Fruit fly (Drosophila melanogaster) whole organism, wandering third instar larva: ENCODE measurements around the gene CG44085.
A peak's percentile ranks its signal among the peaks of the same experiment; 100 is the strongest.

Source experiments
- Abd-B ChIP-seq: fragments of >200 bp; optimal IDR thresholded peaks from 2 replicates; lab custom pipeline; 2017; ENCODE audit warnings: missing biosample characterization, missing genetic modification characterization
- CG9705 ChIP-seq: fragments of 200-800 bp; sonication (Bioruptor generic); optimal IDR thresholded peaks from 2 replicates; lab custom pipeline; 2018; ENCODE audit warnings: missing biosample characterization, mild to moderate bottlenecking, missing genetic modification characterization
- Dfd ChIP-seq: fragments of >200 bp; optimal IDR thresholded peaks from 2 replicates; lab custom pipeline; 2017; ENCODE audit warnings: missing biosample characterization, missing genetic modification characterization
- Dif ChIP-seq: fragments of 200-275, 200-300 bp; sonication (Bioruptor generic); optimal IDR thresholded peaks from 2 replicates; lab custom pipeline; 2018; ENCODE audit warnings: missing biosample characterization, missing genetic modification characterization; ENCODE audit not compliant: partially characterized antibody
- GATAd ChIP-seq: sonication (Bioruptor generic); optimal IDR thresholded peaks from 2 replicates; lab custom pipeline; 2016; ENCODE audit warnings: missing biosample characterization, missing genetic modification characterization
- HLH106 ChIP-seq: fragments of 200-800 bp; optimal IDR thresholded peaks from 3 replicates; lab custom pipeline; 2019; ENCODE audit warnings: missing biosample characterization, mild to moderate bottlenecking, missing genetic modification characterization, moderate library complexity
- Hr83 ChIP-seq: fragments of 200-300 bp; sonication (Bioruptor generic); optimal IDR thresholded peaks from 2 replicates; lab custom pipeline; 2016; ENCODE audit warnings: missing biosample characterization, mild to moderate bottlenecking, missing genetic modification characterization, moderate library complexity; ENCODE audit not compliant: poor library complexity, severe bottlenecking
- Jra ChIP-seq: sonication (Bioruptor generic); optimal IDR thresholded peaks from 2 replicates; lab custom pipeline; 2016; ENCODE audit warnings: missing biosample characterization, missing genetic modification characterization
- Mio ChIP-seq: sonication (Bioruptor generic); optimal IDR thresholded peaks from 2 replicates; lab custom pipeline; 2016; ENCODE audit warnings: missing biosample characterization, missing genetic modification characterization
- Myc ChIP-seq: fragments of >200 bp; optimal IDR thresholded peaks from 2 replicates; lab custom pipeline; 2017
- N ChIP-seq: fragments of >200 bp; optimal IDR thresholded peaks from 2 replicates; lab custom pipeline; 2018; ENCODE audit warnings: missing biosample characterization, missing external identifiers, missing genetic modification characterization
- OdsH ChIP-seq: fragments of 200-800 bp; sonication (Bioruptor generic); optimal IDR thresholded peaks from 2 replicates; lab custom pipeline; 2016; ENCODE audit warnings: missing biosample characterization, mild to moderate bottlenecking, missing genetic modification characterization
- Rel ChIP-seq, 2 experiments: fragments of 200-800 bp; sonication (Bioruptor generic) in 1 of 2; optimal IDR thresholded peaks; 2 replicates in 1 of 2; 3 replicates in 1 of 2; lab custom pipeline; 2016 to 2019; ENCODE audit warnings: mild to moderate bottlenecking in 2 of 2, missing biosample characterization in 2 of 2, missing genetic modification characterization in 2 of 2, moderate library complexity in 1 of 2
- Sp1 ChIP-seq: fragments of 200-800 bp; sonication (Bioruptor generic); optimal IDR thresholded peaks from 3 replicates; lab custom pipeline; 2019; ENCODE audit warnings: missing biosample characterization, mild to moderate bottlenecking, missing genetic modification characterization, moderate library complexity
- Vsx2 ChIP-seq: fragments of 200-300, 225-300 bp; sonication (Bioruptor generic); optimal IDR thresholded peaks from 2 replicates; lab custom pipeline; 2018; ENCODE audit warnings: missing biosample characterization, missing genetic modification characterization; ENCODE audit not compliant: partially characterized antibody
- br ChIP-seq: fragments of 200-800 bp; sonication (Bioruptor generic); optimal IDR thresholded peaks from 2 replicates; lab custom pipeline; 2016; ENCODE audit warnings: missing biosample characterization, missing genetic modification characterization
- brk ChIP-seq: fragments of 200-800 bp; sonication (Bioruptor generic); optimal IDR thresholded peaks from 2 replicates; lab custom pipeline; 2016; ENCODE audit warnings: missing biosample characterization, mild to moderate bottlenecking, missing genetic modification characterization
- dl ChIP-seq, 2 experiments: fragments of 175-275, 200-275 bp in 1 of 2; fragments of 200-275 bp in 1 of 2; sonication (Bioruptor generic); optimal IDR thresholded peaks; lab custom pipeline; 2018; ENCODE audit warnings: mild to moderate bottlenecking in 2 of 2, missing biosample characterization in 2 of 2, missing genetic modification characterization in 2 of 2, moderate library complexity in 2 of 2; ENCODE audit not compliant: partially characterized antibody in 2 of 2, insufficient read depth in 1 of 2
- dmrt93B ChIP-seq: fragments of 200-800 bp; sonication (Bioruptor generic); optimal IDR thresholded peaks from 2 replicates; lab custom pipeline; 2018; ENCODE audit warnings: missing biosample characterization, mild to moderate bottlenecking, missing genetic modification characterization
- dsf ChIP-seq: sonication (Bioruptor generic); optimal IDR thresholded peaks from 2 replicates; lab custom pipeline; 2016; ENCODE audit warnings: missing biosample characterization, missing genetic modification characterization, borderline replicate concordance
- ey ChIP-seq: fragments of 200-800 bp; sonication (Bioruptor generic); optimal IDR thresholded peaks from 2 replicates; lab custom pipeline; 2016; ENCODE audit warnings: missing biosample characterization, missing genetic modification characterization
- foxo ChIP-seq, 2 experiments: fragments of 200-800 bp; sonication (Bioruptor generic); optimal IDR thresholded peaks; 2 replicates in 1 of 2; 3 replicates in 1 of 2; lab custom pipeline; 2016 to 2017; ENCODE audit warnings: missing biosample characterization in 2 of 2, missing genetic modification characterization in 2 of 2
- h ChIP-seq: fragments of 200-800 bp; sonication (Bioruptor generic); optimal IDR thresholded peaks from 3 replicates; lab custom pipeline; 2016; ENCODE audit warnings: missing biosample characterization, mild to moderate bottlenecking, missing genetic modification characterization
- pan ChIP-seq: fragments of >200 bp; optimal IDR thresholded peaks from 2 replicates; lab custom pipeline; 2017
- psq ChIP-seq: fragments of 200-800 bp; sonication (Bioruptor generic); optimal IDR thresholded peaks from 3 replicates; lab custom pipeline; 2017; ENCODE audit warnings: missing biosample characterization, mild to moderate bottlenecking, missing genetic modification characterization, moderate library complexity
- sage ChIP-seq: fragments of 200-800 bp; sonication (Bioruptor generic); optimal IDR thresholded peaks from 2 replicates; lab custom pipeline; 2016; ENCODE audit warnings: missing biosample characterization, mild to moderate bottlenecking, missing genetic modification characterization
- sv ChIP-seq: fragments of 200-800 bp; sonication (Bioruptor generic); optimal IDR thresholded peaks from 3 replicates; lab custom pipeline; 2016; ENCODE audit warnings: missing biosample characterization, missing genetic modification characterization
- usp ChIP-seq: fragments of >200 bp; optimal IDR thresholded peaks from 2 replicates; lab custom pipeline; 2017; ENCODE audit warnings: missing biosample characterization, missing genetic modification characterization
- woc ChIP-seq: sonication (Bioruptor generic); optimal IDR thresholded peaks from 2 replicates; lab custom pipeline; 2016; ENCODE audit warnings: missing biosample characterization, mild to moderate bottlenecking, missing genetic modification characterization

Gene CG44085

dm6 chr2L:13304488-13304887 is 43.7 kb downstream of the CG44085 start, which contains the start of gene CG16825:
Gene CG16825 (plus strand): TSS chr2L:13304788.
- no peak for TF ChIP-seq h (GFP tag; lab: Kevin White, UChicago)
- TF ChIP-seq Dfd, result no peak
- TF ChIP-seq Hr83 (GFP tag; lab: Kevin White, UChicago), result no peak
- TF ChIP-seq, all 38 proteins: peak for 0

DNA sequence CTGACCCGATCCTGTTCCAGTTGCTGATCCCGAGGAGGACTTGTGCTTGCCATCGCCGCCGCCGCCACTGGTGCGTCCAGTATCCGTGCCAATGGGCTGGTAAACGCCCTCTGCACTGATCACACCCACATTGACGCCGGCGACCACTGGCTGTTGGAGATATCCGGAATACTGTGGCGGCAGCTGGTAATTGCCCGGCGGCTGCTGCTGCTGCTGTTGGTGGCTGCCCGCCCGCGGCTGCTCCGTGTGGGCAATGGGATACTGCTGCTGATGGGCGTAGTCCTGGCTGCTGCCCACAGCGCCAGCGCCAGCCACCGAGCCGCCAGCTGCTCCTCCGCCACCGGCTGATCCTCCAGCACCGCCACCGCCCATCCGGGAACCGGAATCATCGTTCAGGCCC is 44.2 kb downstream of the CG44085 start:
- TF ChIP-seq Vsx2 (GFP tag; lab: Kevin White, UChicago) (no peak), dsf (GFP tag; lab: Kevin White, UChicago) (no peak), N (GFP tag; lab: Kevin White, UChicago) (no peak), Myc (lab: Kevin White, UChicago) (no peak), br (GFP tag; lab: Kevin White, UChicago) (no peak), usp (no peak), foxo (GFP tag; optimal IDR thresholded peaks at IDR 0.05; lab: Kevin White, UChicago) (no peak), sv (no peak)

DNA sequence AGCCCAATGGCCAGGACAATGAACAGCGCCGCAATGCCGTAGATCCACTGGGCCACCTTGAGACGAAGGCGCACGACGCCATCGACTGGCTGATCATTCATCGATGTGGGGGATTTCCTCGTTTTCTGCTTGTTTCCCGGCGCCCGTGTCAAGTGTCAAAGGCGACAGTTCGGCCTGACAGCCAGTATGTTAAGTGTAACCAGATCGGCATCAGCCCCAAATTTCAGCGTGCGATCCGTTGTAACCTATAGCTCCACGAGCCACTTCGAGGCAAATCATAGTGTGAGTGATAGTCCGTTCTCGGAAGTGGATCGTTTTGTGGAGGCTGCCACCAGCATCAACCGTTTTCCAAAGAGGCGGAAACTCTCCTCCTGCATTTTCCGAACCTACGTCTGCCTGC is 45.8 kb downstream of the CG44085 start, which contains the start of gene CG43779:
Gene CG43779, minus strand, starts transcription at position 101 of the 400 bp plus-strand sequence.
- no peak for TF ChIP-seq brk (GFP tag; lab: Kevin White, UChicago)

- TF ChIP-seq sv, result no peak
- no peak for TF ChIP-seq Mio (GFP tag; lab: Kevin White, UChicago)
- TF ChIP-seq usp, result no peak
- TF ChIP-seq psq, result no peak
- no peak for TF ChIP-seq OdsH (GFP tag; lab: Kevin White, UChicago)
- no peak for TF ChIP-seq N (GFP tag; lab: Kevin White, UChicago)
- TF ChIP-seq Vsx2 (GFP tag; lab: Kevin White, UChicago), result no peak
- no peak for TF ChIP-seq pan (lab: Kevin White, UChicago)
- TF ChIP-seq brk (GFP tag; lab: Kevin White, UChicago), result no peak
- no peak for TF ChIP-seq GATAd
- no peak for TF ChIP-seq CG9705 (GFP tag; lab: Kevin White, UChicago)
- TF ChIP-seq dl (GFP tag; optimal IDR thresholded peaks at IDR 0.05; lab: Kevin White, UChicago; ENCODE audit: insufficient read depth in 1 of 2, partially characterized antibody in 2 of 2), result no peak
- TF ChIP-seq Rel (GFP tag; optimal IDR thresholded peaks at IDR 0.05; lab: Kevin White, UChicago), result no peak
- no peak for TF ChIP-seq Rel (tag; optimal IDR thresholded peaks at IDR 0.05; lab: Kevin White, UChicago)
- no peak for TF ChIP-seq HLH106 (tag; lab: Kevin White, UChicago)
Measured at dm6 chr2L:13325823-13326222, 65.0 kb downstream of the CG44085 start.

- TF ChIP-seq Abd-B (GFP tag; lab: Kevin White, UChicago) (no peak), CG9705 (GFP tag; lab: Kevin White, UChicago) (no peak), h (GFP tag; lab: Kevin White, UChicago) (no peak), Sp1 (no peak), OdsH (GFP tag; lab: Kevin White, UChicago) (no peak), Myc (lab: Kevin White, UChicago) (no peak), ey (GFP tag; lab: Kevin White, UChicago) (no peak), usp (no peak), GATAd (no peak), pan (lab: Kevin White, UChicago) (no peak), Hr83 (GFP tag; lab: Kevin White, UChicago) (no peak), Vsx2 (GFP tag; lab: Kevin White, UChicago) (no peak)
Measured at dm6 chr2L:13331021-13331420, 70.2 kb downstream of the CG44085 start, which contains the start of gene hbt. Gene hbt (minus strand): TSS chr2L:13331121.

- TF ChIP-seq Dif (GFP tag; lab: Kevin White, UChicago) (peak; percentile 2), dsf (GFP tag; lab: Kevin White, UChicago) (no peak)
Measured at dm6 chr2L:13331868-13332544, 71.2 kb downstream of the CG44085 start.

DNA sequence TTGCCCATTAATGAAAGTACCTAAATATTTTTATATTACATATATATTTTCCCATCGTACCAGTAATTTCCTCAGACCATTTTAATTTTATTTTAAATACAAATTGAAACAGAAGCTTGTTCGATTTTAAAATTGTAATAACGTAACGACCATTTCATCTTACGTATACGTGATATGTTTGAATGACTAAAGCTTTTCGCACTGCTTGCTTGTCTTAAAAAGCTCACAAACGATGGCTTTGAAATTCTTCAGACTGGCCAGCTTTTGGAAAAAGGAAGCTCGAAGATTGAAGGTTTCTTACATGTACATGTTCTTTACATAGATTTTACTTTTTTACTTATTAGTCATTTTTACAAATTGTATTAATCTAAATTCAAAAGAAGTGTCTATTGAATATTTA is 71.9 kb downstream of the CG44085 start:
- TF ChIP-seq woc (GFP tag; lab: Kevin White, UChicago) (no peak), usp (no peak), dsf (GFP tag; lab: Kevin White, UChicago) (no peak), Mio (GFP tag; lab: Kevin White, UChicago) (no peak), foxo (GFP tag; optimal IDR thresholded peaks at IDR 0.05; lab: Kevin White, UChicago) (no peak), dmrt93B (GFP tag; lab: Kevin White, UChicago) (no peak), Dfd (no peak), pan (lab: Kevin White, UChicago) (no peak), ey (GFP tag; lab: Kevin White, UChicago) (no peak), sv (no peak), CG9705 (GFP tag; lab: Kevin White, UChicago) (no peak), psq (no peak), sage (no peak), Jra (GFP tag; lab: Kevin White, UChicago) (no peak), br (GFP tag; lab: Kevin White, UChicago) (no peak), Rel (GFP tag; optimal IDR thresholded peaks at IDR 0.05; lab: Kevin White, UChicago) (no peak), Rel (tag; optimal IDR thresholded peaks at IDR 0.05; lab: Kevin White, UChicago) (no peak)
